Fruit fly (Drosophila melanogaster): ENCODE measurements around the gene ncd.
A peak's percentile ranks its signal among the peaks of the same experiment; 100 is the strongest.

Gene ncd

DNA sequence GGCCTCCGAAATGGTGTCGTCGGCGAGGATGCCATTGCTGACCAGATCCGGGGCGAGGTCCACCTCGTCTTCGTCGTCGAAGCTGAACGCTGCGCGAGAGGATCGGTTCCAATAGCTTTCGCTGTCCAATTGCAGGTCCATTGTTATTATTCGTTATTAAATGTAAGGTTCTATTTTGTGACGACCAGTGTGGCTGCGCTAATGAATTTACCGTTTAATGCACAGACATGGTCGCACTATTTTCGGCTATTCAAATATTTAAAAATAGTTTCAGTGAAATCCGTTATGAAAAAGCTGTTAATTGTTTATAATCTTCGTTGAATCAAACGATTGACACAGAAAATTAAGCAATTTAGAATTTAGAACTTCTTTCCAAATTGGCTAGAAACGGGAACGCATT lies 9.3 kb upstream of the ncd start, which contains the start of gene Vps16B (continued):
- TF ChIP-seq Myb (GFP tag; optimal IDR thresholded peaks at IDR 0.05) (peak; percentile 98), BEAF-32 (GFP tag; optimal IDR thresholded peaks at IDR 0.05) (peak; percentile 19), Opbp (GFP tag; IDR thresholded peaks at IDR 0.05; ENCODE audit: partially characterized antibody) (peak; percentile 39; the same call in 1 of the 3 replicates), gt (GFP tag; IDR thresholded peaks at IDR 0.05) (no peak), H15 (GFP tag; IDR thresholded peaks at IDR 0.05) (no peak), CG7987 (GFP tag; optimal IDR thresholded peaks at IDR 0.05) (no peak), CG6791 (GFP tag; IDR thresholded peaks at IDR 0.05; ENCODE audit: partially characterized antibody) (peak; percentile 30; the same call in 1 of the 3 replicates), Dll (GFP tag; IDR thresholded peaks at IDR 0.05; ENCODE audit: partially characterized antibody) (peak; percentile 51; the same call in 1 of the 4 replicates), insv (GFP tag; optimal IDR thresholded peaks at IDR 0.05) (no peak), gfzf (GFP tag; optimal IDR thresholded peaks at IDR 0.05) (peak; percentile 77), D19A (tag; optimal IDR thresholded peaks at IDR 0.05) (no peak), CG4328 (GFP tag; optimal IDR thresholded peaks at IDR 0.05) (no peak), HLH3B (GFP tag; IDR thresholded peaks at IDR 0.05) (no peak), sob (GFP tag; IDR thresholded peaks at IDR 0.05) (no peak), CG13123 (GFP tag; optimal IDR thresholded peaks at IDR 0.05) (no peak)

DNA sequence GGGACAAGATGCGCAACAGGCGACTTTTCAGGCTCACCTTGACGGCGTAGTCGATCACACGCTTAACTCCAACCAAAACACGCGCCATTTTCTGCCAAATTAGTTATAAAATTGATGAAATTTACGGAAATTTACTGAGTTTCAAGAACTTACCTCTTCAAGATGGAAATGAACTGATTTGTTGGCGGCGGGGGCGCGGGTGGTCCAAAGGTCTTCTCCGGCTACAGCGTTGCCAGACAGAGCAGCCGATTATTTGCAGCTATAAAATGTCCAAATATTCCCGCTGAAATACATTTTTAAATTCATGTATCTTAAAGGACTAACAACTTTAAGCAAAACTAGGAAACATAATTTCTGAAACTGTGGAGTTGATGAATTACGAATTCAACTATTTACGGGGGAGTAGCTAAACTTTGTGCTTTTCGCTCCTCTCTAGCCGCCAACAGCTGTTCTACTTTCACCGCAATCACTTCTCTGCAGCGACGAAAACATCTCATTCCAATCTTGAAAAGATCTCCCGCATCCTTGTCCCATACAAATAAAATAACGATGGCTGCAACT lies 4.1 kb downstream of the ncd start, which contains the start of the genes Etfb and CG7789:
Gene Etfb, minus strand, starts transcription at position 193 of the 561 bp plus-strand sequence.
Gene CG7789, plus strand, starts transcription at position 444 of the 561 bp plus-strand sequence.
- TF ChIP-seq HHEX (GFP tag; optimal IDR thresholded peaks at IDR 0.05): peak; percentile 57
- peak; percentile 74 for TF ChIP-seq ttk (GFP tag; IDR thresholded peaks at IDR 0.05)
- TF ChIP-seq CG17802 (tag; optimal IDR thresholded peaks at IDR 0.05): no peak
- TF ChIP-seq CG14441 (GFP tag; IDR thresholded peaks at IDR 0.05): peak; percentile 80
- TF ChIP-seq pita (GFP tag; optimal IDR thresholded peaks at IDR 0.05): no peak
- TF ChIP-seq slou (GFP tag; optimal IDR thresholded peaks at IDR 0.05): no peak
- TF ChIP-seq Doc3 (GFP tag; IDR thresholded peaks at IDR 0.05; ENCODE audit: partially characterized antibody): peak; percentile 83
- peak; percentile 14 for TF ChIP-seq Six4 (GFP tag; optimal IDR thresholded peaks at IDR 0.05)
- TF ChIP-seq esg (GFP tag; conservative IDR thresholded peaks at IDR 0.05): peak; percentile 55; the same call in 1 of the 2 replicates
- TF ChIP-seq sc (optimal IDR thresholded peaks at IDR 0.05): no peak
- no peak for TF ChIP-seq sc (GFP tag; optimal IDR thresholded peaks at IDR 0.05)
- TF ChIP-seq Ravus (GFP tag; IDR thresholded peaks at IDR 0.05): 0 out of 2 replicates have a peak, but pooled peaks have one; percentile 3
- TF ChIP-seq peb (GFP tag; IDR thresholded peaks at IDR 0.05): peak; percentile 49; the same call in 1 of the 2 replicates
- TF ChIP-seq vfl (GFP tag; optimal IDR thresholded peaks at IDR 0.05): peak; percentile 70
- no peak for TF ChIP-seq nau (GFP tag; optimal IDR thresholded peaks at IDR 0.05)
- peak; percentile 69 for TF ChIP-seq CG12155 (GFP tag; optimal IDR thresholded peaks at IDR 0.05)
- no peak for TF ChIP-seq CG13123 (GFP tag; optimal IDR thresholded peaks at IDR 0.05)
- peak; percentile 7 for TF ChIP-seq CG2202 (tag; optimal IDR thresholded peaks at IDR 0.05)
- TF ChIP-seq fd64A (GFP tag; optimal IDR thresholded peaks at IDR 0.05): no peak
- TF ChIP-seq psq (GFP tag; optimal IDR thresholded peaks at IDR 0.05): no peak
- peak; percentile 79 for TF ChIP-seq Dek (tag; optimal IDR thresholded peaks at IDR 0.05)
- TF ChIP-seq CG11560 (tag; IDR thresholded peaks at IDR 0.05): peak; percentile 35; the same call in 1 of the 3 replicates
- TF ChIP-seq NC2β (GFP tag; optimal IDR thresholded peaks at IDR 0.05): peak; percentile 80
- TF ChIP-seq lola (GFP tag; optimal IDR thresholded peaks at IDR 0.05): peak in 1 of 3 experiments; percentile 43
- peak; percentile 80 for TF ChIP-seq CG11695 (GFP tag; IDR thresholded peaks at IDR 0.05)
- no peak for TF ChIP-seq ab (GFP tag; optimal IDR thresholded peaks at IDR 0.05)
- TF ChIP-seq tll (GFP tag; optimal IDR thresholded peaks at IDR 0.05): no peak
- TF ChIP-seq cato (GFP tag; optimal IDR thresholded peaks at IDR 0.05; ENCODE audit: borderline replicate concordance): peak; percentile 57
- 0 out of 2 replicates have a peak, but pooled peaks have one; percentile 36 for TF ChIP-seq CG43689 (GFP tag; IDR thresholded peaks at IDR 0.05)
- peak; percentile 73 for TF ChIP-seq her (GFP tag; optimal IDR thresholded peaks at IDR 0.05)
- no peak for TF ChIP-seq CG7745 (tag; optimal IDR thresholded peaks at IDR 0.05)
- peak; percentile 64 for TF ChIP-seq Atf3 (GFP tag; optimal IDR thresholded peaks at IDR 0.05)
- peak; percentile 93 for TF ChIP-seq CG13287 (GFP tag; IDR thresholded peaks at IDR 0.05; ENCODE audit: partially characterized antibody)
- peak; percentile 74 for TF ChIP-seq CG15514 (GFP tag; optimal IDR thresholded peaks at IDR 0.05)

Measured in whole organism, embryonic.